Fruit fly (Drosophila melanogaster): ENCODE results near the gene CG16711.

Gene CG16711

DNA sequence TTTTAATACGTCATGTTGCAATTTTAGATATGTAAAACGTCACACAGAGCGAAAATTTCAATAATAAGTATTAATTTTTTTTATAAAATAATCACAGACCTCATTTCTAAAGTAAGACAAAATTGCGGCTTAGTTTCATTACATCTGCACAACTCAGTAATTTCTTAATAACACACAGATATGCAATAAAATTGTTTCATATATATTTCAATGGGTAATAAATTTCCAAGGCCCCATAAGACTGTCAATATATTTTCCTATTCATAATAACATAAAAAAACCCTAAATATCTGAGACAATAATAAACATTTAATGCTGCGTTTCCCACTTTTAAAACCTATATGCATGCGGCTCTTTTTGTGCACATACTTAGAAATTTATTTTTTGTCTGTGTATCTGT lies 8.5 kb upstream of the CG16711 start (continued):
- TF ChIP-seq CG14014 (GFP tag; IDR thresholded peaks at IDR 0.05) = no peak
- TF ChIP-seq slbo (GFP tag; IDR thresholded peaks at IDR 0.05) = peak; percentile 17; the same call in 1 of the 2 replicates
- TF ChIP-seq dm (GFP tag; optimal IDR thresholded peaks at IDR 0.05) = no peak
- peak; percentile 7 for TF ChIP-seq kay (GFP tag; optimal IDR thresholded peaks at IDR 0.05)
- no peak for TF ChIP-seq gfzf (GFP tag; optimal IDR thresholded peaks at IDR 0.05)
- no peak for TF ChIP-seq oc (tag; optimal IDR thresholded peaks at IDR 0.05)
- TF ChIP-seq sr (GFP tag; IDR thresholded peaks at IDR 0.05) = no peak
- no peak for TF ChIP-seq Camta (GFP tag; optimal IDR thresholded peaks at IDR 0.05)
- TF ChIP-seq Meics (GFP tag; optimal IDR thresholded peaks at IDR 0.05) = peak; percentile 41
- peak; percentile 3 to 6 for TF ChIP-seq Pdp1 (GFP tag; optimal IDR thresholded peaks at IDR 0.05)
- peak; percentile 46 for TF ChIP-seq Hmr (GFP tag; optimal IDR thresholded peaks at IDR 0.05)
- TF ChIP-seq Hr51 (GFP tag; optimal IDR thresholded peaks at IDR 0.05) = peak in 1 of 2 experiments; percentile 75
- TF ChIP-seq MESR4 (GFP tag; optimal IDR thresholded peaks at IDR 0.05) = no peak
- no peak for TF ChIP-seq rib (GFP tag; IDR thresholded peaks at IDR 0.05)
- no peak for TF ChIP-seq Fer1 (GFP tag; optimal IDR thresholded peaks at IDR 0.05)
- peak; percentile 31 for TF ChIP-seq CG15011 (GFP tag; optimal IDR thresholded peaks at IDR 0.05)
- TF ChIP-seq CG31365 (tag; optimal IDR thresholded peaks at IDR 0.05) = no peak
- TF ChIP-seq ac (GFP tag; optimal IDR thresholded peaks at IDR 0.05) = no peak
- peak; percentile 62 for TF ChIP-seq CG11504 (tag; optimal IDR thresholded peaks at IDR 0.05)
- no peak for TF ChIP-seq psq (GFP tag; optimal IDR thresholded peaks at IDR 0.05)
- TF ChIP-seq CG4730 (GFP tag; IDR thresholded peaks at IDR 0.05) = no peak
- TF ChIP-seq CG8281 (tag; optimal IDR thresholded peaks at IDR 0.05) = peak; percentile 16
- TF ChIP-seq p53 (GFP tag; optimal IDR thresholded peaks at IDR 0.05) = no peak
- TF ChIP-seq HHEX (GFP tag; optimal IDR thresholded peaks at IDR 0.05) = peak; percentile 2
- peak; percentile 44 for TF ChIP-seq bcd (GFP tag; optimal IDR thresholded peaks at IDR 0.05)
- TF ChIP-seq phol (tag; optimal IDR thresholded peaks at IDR 0.05) = peak; percentile 41
- peak in 1 of 2 experiments; percentile 8 for TF ChIP-seq dpn (GFP tag; optimal IDR thresholded peaks at IDR 0.05)
- no peak for TF ChIP-seq cas (GFP tag; IDR thresholded peaks at IDR 0.05)
- TF ChIP-seq Lhr (GFP tag; optimal IDR thresholded peaks at IDR 0.05) = no peak
- TF ChIP-seq CG10979 (tag; optimal IDR thresholded peaks at IDR 0.05) = no peak
- no peak for TF ChIP-seq CG7963 (GFP tag; IDR thresholded peaks at IDR 0.05; ENCODE audit: partially characterized antibody)
- TF ChIP-seq CG10366 (GFP tag; IDR thresholded peaks at IDR 0.05) = peak; percentile 15; the same call in 1 of the 2 replicates
- no peak for TF ChIP-seq gsb-n (tag; optimal IDR thresholded peaks at IDR 0.05)
- no peak for TF ChIP-seq CG2116 (GFP tag; optimal IDR thresholded peaks at IDR 0.05)
- TF ChIP-seq CG7357 (GFP tag; IDR thresholded peaks at IDR 0.05) = no peak
- peak; percentile 12 for TF ChIP-seq CG13775 (GFP tag; optimal IDR thresholded peaks at IDR 0.05)
- peak; percentile 68 for TF ChIP-seq Sox102F (GFP tag; optimal IDR thresholded peaks at IDR 0.05)
- peak; percentile 56 for TF ChIP-seq nmo (GFP tag; optimal IDR thresholded peaks at IDR 0.05)
- TF ChIP-seq bowl (GFP tag; IDR thresholded peaks at IDR 0.05) = no peak
- TF ChIP-seq schlank (tag; optimal IDR thresholded peaks at IDR 0.05) = no peak
- TF ChIP-seq ind (GFP tag; optimal IDR thresholded peaks at IDR 0.05) = no peak
- TF ChIP-seq CG6175 (GFP tag; IDR thresholded peaks at IDR 0.05) = no peak
- TF ChIP-seq D19A (tag; optimal IDR thresholded peaks at IDR 0.05) = no peak
- TF ChIP-seq CG30403 (GFP tag; optimal IDR thresholded peaks at IDR 0.05) = peak; percentile 49
- peak; percentile 12 for TF ChIP-seq CG17829 (tag; optimal IDR thresholded peaks at IDR 0.05)
- TF ChIP-seq Side (GFP tag; optimal IDR thresholded peaks at IDR 0.05) = no peak
- TF ChIP-seq row (GFP tag; IDR thresholded peaks at IDR 0.05) = peak; percentile 52; the same call in 2 of the 3 replicates
- peak; percentile 32; the same call in 1 of the 2 replicates for TF ChIP-seq vvl (GFP tag; IDR thresholded peaks at IDR 0.05)
- no peak for TF ChIP-seq Stat92E (GFP tag; optimal IDR thresholded peaks at IDR 0.05)
- peak; percentile 19 for TF ChIP-seq CG8388 (GFP tag; optimal IDR thresholded peaks at IDR 0.05)

Data from whole organism, embryonic.